Worm (Caenorhabditis elegans): ENCODE data around the gene ZK813.7.

DNA sequence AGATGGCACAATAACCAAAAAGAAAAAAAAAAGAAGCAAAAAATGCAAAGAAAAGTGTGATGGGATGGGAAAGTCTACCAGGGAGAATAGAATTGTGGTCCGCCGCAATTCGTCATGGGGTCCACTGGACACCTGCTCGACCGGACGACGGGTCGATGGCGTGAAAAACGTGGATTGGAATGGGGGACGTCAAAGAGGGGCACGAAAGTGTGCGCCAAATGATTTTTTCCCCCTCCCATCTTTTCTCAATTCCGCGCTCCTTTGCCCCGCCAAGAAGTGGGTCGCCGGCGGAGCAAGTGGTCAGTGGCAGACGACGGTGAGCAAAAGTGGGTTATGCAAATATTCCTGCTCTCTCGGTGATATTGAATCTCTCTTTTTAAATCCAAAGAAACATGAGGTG lies 23.3 kb downstream of the ZK813.7 start:
- TF ChIP-seq nhr-28 (tag; optimal IDR thresholded peaks at IDR 0.05) = no peak
- no peak for TF ChIP-seq M03D4.4 (tag; optimal IDR thresholded peaks at IDR 0.05)
- no peak for TF ChIP-seq ces-1 (GFP tag; optimal IDR thresholded peaks at IDR 0.05)
- TF ChIP-seq snpc-4 (tag; optimal IDR thresholded peaks at IDR 0.05) = no peak
- TF ChIP-seq nhr-12 (tag; optimal IDR thresholded peaks at IDR 0.05) = no peak
- TF ChIP-seq drap-1 (GFP tag; optimal IDR thresholded peaks at IDR 0.05) = no peak
- TF ChIP-seq nhr-237 (tag; optimal IDR thresholded peaks at IDR 0.05) = no peak
- no peak for TF ChIP-seq elt-1 (tag; optimal IDR thresholded peaks at IDR 0.05; ENCODE audit: borderline replicate concordance, insufficient read depth)
